Fruit fly (Drosophila melanogaster) whole organism, embryonic: Measurements from ENCODE around the gene CG44437.

Source experiments
- B-H2 ChIP-seq: fragments of 200-800 bp; sonication (Bioruptor generic); optimal IDR thresholded peaks from 2 replicates; lab custom pipeline; 2018; ENCODE audit warnings: missing biosample characterization, mild to moderate bottlenecking, missing genetic modification characterization
- Bdp1 ChIP-seq: fragments of 200-800 bp; sonication (Bioruptor generic); optimal IDR thresholded peaks from 3 replicates; lab custom pipeline; 2016; ENCODE audit warnings: missing biosample characterization, missing genetic modification characterization
- CG10274 ChIP-seq: fragments of 200-800 bp; sonication (Bioruptor generic); optimal IDR thresholded peaks from 3 replicates; lab custom pipeline; 2017; ENCODE audit warnings: missing biosample characterization, mild to moderate bottlenecking, missing genetic modification characterization
- CG10321 ChIP-seq: fragments of 200-800 bp; sonication (Bioruptor generic); IDR thresholded peaks from 2 replicates; pipeline ENCODE4 v1.3.6; 2022; ENCODE audit warnings: missing biosample characterization, missing genetic modification characterization
- CG13296 ChIP-seq: fragments of 200-800 bp; sonication (Bioruptor generic); optimal IDR thresholded peaks from 3 replicates; lab custom pipeline; 2018; ENCODE audit warnings: missing biosample characterization, mild to moderate bottlenecking, missing genetic modification characterization
- CG15269 ChIP-seq: fragments of 200-800 bp; sonication (Bioruptor generic); optimal IDR thresholded peaks from 2 replicates; lab custom pipeline; 2018; ENCODE audit warnings: missing biosample characterization, mild to moderate bottlenecking, missing genetic modification characterization, moderate library complexity
- CG1647 ChIP-seq: fragments of 200-800 bp; sonication (Bioruptor generic); optimal IDR thresholded peaks from 3 replicates; lab custom pipeline; 2016; ENCODE audit warnings: missing biosample characterization, missing genetic modification characterization
- CG17385 ChIP-seq: fragments of 200-800 bp; sonication (Bioruptor generic); optimal IDR thresholded peaks from 3 replicates; lab custom pipeline; 2018; ENCODE audit warnings: missing biosample characterization, mild to moderate bottlenecking, missing genetic modification characterization
- CG18476 ChIP-seq: fragments of 200-800 bp; sonication (Bioruptor generic); optimal IDR thresholded peaks from 2 replicates; lab custom pipeline; 2016; ENCODE audit warnings: missing biosample characterization, mild to moderate bottlenecking, missing genetic modification characterization
- CG2116 ChIP-seq: fragments of 200-800 bp; sonication (Bioruptor generic); optimal IDR thresholded peaks from 3 replicates; lab custom pipeline; 2018; ENCODE audit warnings: missing biosample characterization, mild to moderate bottlenecking, missing genetic modification characterization
- CG30020 ChIP-seq: fragments of 200-800 bp; optimal IDR thresholded peaks from 2 replicates; lab custom pipeline; 2019; ENCODE audit warnings: missing biosample characterization, mild to moderate bottlenecking, missing genetic modification characterization, moderate library complexity
- CG31224 ChIP-seq: fragments of 200-800 bp; sonication (Bioruptor generic); IDR thresholded peaks from 2 replicates; pipeline ENCODE4 v1.3.6; 2022; ENCODE audit warnings: missing biosample characterization, missing genetic modification characterization
- CG31365 ChIP-seq: fragments of 200-800 bp; sonication (Bioruptor generic); optimal IDR thresholded peaks from 2 replicates; lab custom pipeline; 2018; ENCODE audit warnings: missing biosample characterization, mild to moderate bottlenecking, missing genetic modification characterization
- CG3838 ChIP-seq: fragments of 200-800 bp; sonication (Bioruptor generic); optimal IDR thresholded peaks from 3 replicates; lab custom pipeline; 2016; ENCODE audit warnings: missing biosample characterization, missing genetic modification characterization
- CG4730 ChIP-seq: fragments of 200-800 bp; sonication (Bioruptor generic); IDR thresholded peaks from 2 replicates; pipeline ENCODE4 v1.3.6; 2022; ENCODE audit warnings: missing biosample characterization, missing genetic modification characterization
- CG6254 ChIP-seq: fragments of 200-800 bp; sonication (Bioruptor generic); optimal IDR thresholded peaks from 3 replicates; lab custom pipeline; 2017; ENCODE audit warnings: mild to moderate bottlenecking, missing biosample characterization, missing genetic modification reagents, missing genetic modification characterization
- CG7271 ChIP-seq: fragments of 200-800 bp; sonication (Bioruptor generic); optimal IDR thresholded peaks from 2 replicates; lab custom pipeline; 2018; ENCODE audit warnings: missing biosample characterization, mild to moderate bottlenecking, missing genetic modification characterization, moderate library complexity
- CG7372 ChIP-seq: fragments of 200-800 bp; sonication (Bioruptor generic); IDR thresholded peaks from 2 replicates; pipeline ENCODE4 v1.3.6; 2022; ENCODE audit warnings: missing biosample characterization, missing genetic modification characterization
- CG7839 ChIP-seq: fragments of 200-800 bp; sonication (Bioruptor generic); optimal IDR thresholded peaks from 3 replicates; lab custom pipeline; 2018; ENCODE audit warnings: missing biosample characterization, mild to moderate bottlenecking, missing genetic modification characterization, moderate library complexity
- CkIIα-i1 ChIP-seq: fragments of 200-800 bp; sonication (Bioruptor generic); IDR thresholded peaks from 2 replicates; pipeline ENCODE4 v1.3.6; 2022; ENCODE audit warnings: missing biosample characterization, missing genetic modification characterization
- Fer3 ChIP-seq: fragments of 200-800 bp; sonication (Bioruptor generic); optimal IDR thresholded peaks from 2 replicates; lab custom pipeline; 2018; ENCODE audit warnings: missing biosample characterization, mild to moderate bottlenecking, missing genetic modification characterization, moderate library complexity
- Hr78 ChIP-seq, 2 experiments: fragments of 200-800 bp in 1 of 2; fragments of >200 bp in 1 of 2; sonication (Bioruptor generic) in 1 of 2; optimal IDR thresholded peaks; 2 replicates each; lab custom pipeline; 2017 to 2019; ENCODE audit warnings: missing biosample characterization in 2 of 2, missing genetic modification characterization in 2 of 2, mild to moderate bottlenecking in 1 of 2, moderate library complexity in 1 of 2
- Hsf ChIP-seq: fragments of 200-800 bp; sonication (Bioruptor generic); optimal IDR thresholded peaks from 3 replicates; lab custom pipeline; 2016; ENCODE audit warnings: missing biosample characterization, missing genetic modification characterization
- Nf-YC ChIP-seq: fragments of 200-800 bp; optimal IDR thresholded peaks from 3 replicates; lab custom pipeline; 2019; ENCODE audit warnings: missing biosample characterization, mild to moderate bottlenecking, missing genetic modification characterization, moderate library complexity
- Xrp1 ChIP-seq: fragments of 200-800 bp; sonication (Bioruptor generic); IDR thresholded peaks from 2 replicates; pipeline ENCODE4 v1.3.6; 2022; ENCODE audit warnings: missing biosample characterization, missing genetic modification characterization
- ac ChIP-seq: fragments of 200-800 bp; sonication (Bioruptor generic); optimal IDR thresholded peaks from 3 replicates; lab custom pipeline; 2017; ENCODE audit warnings: missing biosample characterization, mild to moderate bottlenecking, missing genetic modification characterization
- amos ChIP-seq: fragments of 200-800 bp; sonication (Bioruptor generic); IDR thresholded peaks from 2 replicates; pipeline ENCODE4 v1.3.6; 2022; ENCODE audit warnings: missing biosample characterization, missing genetic modification characterization; ENCODE audit not compliant: partially characterized antibody
- bcd ChIP-seq: fragments of 200-800 bp; sonication (Bioruptor generic); optimal IDR thresholded peaks from 2 replicates; lab custom pipeline; 2017; ENCODE audit warnings: missing biosample characterization, mild to moderate bottlenecking, missing genetic modification characterization
- dimm ChIP-seq: fragments of 200-800 bp; sonication (Bioruptor generic); IDR thresholded peaks from 2 replicates; pipeline ENCODE4 v1.3.6; 2022; ENCODE audit warnings: missing biosample characterization, missing genetic modification characterization
- gfzf ChIP-seq: fragments of 200-800 bp; sonication (Bioruptor generic); optimal IDR thresholded peaks from 2 replicates; lab custom pipeline; 2016; ENCODE audit warnings: missing biosample characterization, mild to moderate bottlenecking, missing genetic modification characterization, moderate library complexity
- grau ChIP-seq: fragments of 200-800 bp; optimal IDR thresholded peaks from 3 replicates; lab custom pipeline; 2019; ENCODE audit warnings: missing biosample characterization, mild to moderate bottlenecking, missing genetic modification characterization, moderate library complexity
- grn ChIP-seq: fragments of 200-800 bp; sonication (Bioruptor generic); optimal IDR thresholded peaks from 3 replicates; lab custom pipeline; 2017; ENCODE audit warnings: missing biosample characterization, missing genetic modification characterization
- gt ChIP-seq: fragments of 200-800 bp; sonication (Bioruptor generic); IDR thresholded peaks from 2 replicates; pipeline ENCODE4 v1.3.6; 2022; ENCODE audit warnings: missing biosample characterization, missing genetic modification characterization
- hbn ChIP-seq: fragments of 200-800 bp; sonication (Bioruptor generic); IDR thresholded peaks from 2 replicates; pipeline ENCODE4 v1.3.6; 2022; ENCODE audit warnings: missing biosample characterization, missing genetic modification characterization; ENCODE audit not compliant: partially characterized antibody
- ken ChIP-seq: fragments of 200-800 bp; sonication (Bioruptor generic); IDR thresholded peaks from 3 replicates; pipeline ENCODE4 v1.3.6; 2022; ENCODE audit warnings: missing biosample characterization, missing genetic modification characterization
- knrl ChIP-seq: fragments of 200-800 bp; sonication (Bioruptor generic); IDR thresholded peaks from 3 replicates; pipeline ENCODE4 v1.3.6; 2022; ENCODE audit warnings: missing biosample characterization, missing genetic modification characterization; ENCODE audit not compliant: partially characterized antibody
- nom ChIP-seq: fragments of 200-800 bp; sonication (Bioruptor generic); optimal IDR thresholded peaks from 2 replicates; lab custom pipeline; 2017; ENCODE audit warnings: missing biosample characterization, missing genetic modification characterization, mild to moderate bottlenecking, moderate library complexity, missing genetic modification reagents
- odd ChIP-seq: fragments of 200-800 bp; sonication (Bioruptor generic); optimal IDR thresholded peaks from 2 replicates; lab custom pipeline; 2017; ENCODE audit warnings: missing biosample characterization, mild to moderate bottlenecking, missing genetic modification characterization
- phol ChIP-seq: fragments of 200-800 bp; sonication (Bioruptor generic); optimal IDR thresholded peaks from 3 replicates; lab custom pipeline; 2018; ENCODE audit warnings: missing biosample characterization, mild to moderate bottlenecking, missing genetic modification characterization, moderate library complexity
- pros ChIP-seq: fragments of 200-800 bp; sonication (Bioruptor generic); optimal IDR thresholded peaks from 3 replicates; lab custom pipeline; 2019; ENCODE audit warnings: missing biosample characterization, mild to moderate bottlenecking, missing genetic modification characterization, moderate library complexity
- pzg ChIP-seq: fragments of 200-800 bp; sonication (Bioruptor generic); optimal IDR thresholded peaks from 3 replicates; lab custom pipeline; 2018; ENCODE audit warnings: missing biosample characterization, mild to moderate bottlenecking, missing genetic modification characterization, moderate library complexity
- ranshi ChIP-seq: fragments of 200-800 bp; sonication (Bioruptor generic); IDR thresholded peaks from 2 replicates; pipeline ENCODE4 v1.3.6; 2022; ENCODE audit warnings: missing biosample characterization, missing genetic modification characterization
- sd ChIP-seq: fragments of 200-800 bp; sonication (Bioruptor generic); optimal IDR thresholded peaks from 3 replicates; lab custom pipeline; 2018; ENCODE audit warnings: missing biosample characterization, mild to moderate bottlenecking, missing genetic modification characterization, moderate library complexity
- sna ChIP-seq: fragments of 200-800 bp; sonication (Bioruptor generic); IDR thresholded peaks from 2 replicates; pipeline ENCODE4 v1.3.6; 2022; ENCODE audit warnings: missing biosample characterization, missing genetic modification characterization; ENCODE audit not compliant: partially characterized antibody
- sob ChIP-seq: fragments of 200-800 bp; sonication (Bioruptor generic); IDR thresholded peaks from 2 replicates; pipeline ENCODE4 v1.3.6; 2022; ENCODE audit warnings: missing biosample characterization, missing genetic modification characterization
- ssp ChIP-seq: fragments of 200-800 bp; sonication (Bioruptor generic); IDR thresholded peaks from 2 replicates; pipeline ENCODE4 v1.3.6; 2022; ENCODE audit warnings: missing biosample characterization, missing genetic modification characterization
- trem ChIP-seq: fragments of 200-800 bp; optimal IDR thresholded peaks from 3 replicates; lab custom pipeline; 2019; ENCODE audit warnings: missing biosample characterization, mild to moderate bottlenecking, missing genetic modification characterization, moderate library complexity

The CG44437 gene

DNA sequence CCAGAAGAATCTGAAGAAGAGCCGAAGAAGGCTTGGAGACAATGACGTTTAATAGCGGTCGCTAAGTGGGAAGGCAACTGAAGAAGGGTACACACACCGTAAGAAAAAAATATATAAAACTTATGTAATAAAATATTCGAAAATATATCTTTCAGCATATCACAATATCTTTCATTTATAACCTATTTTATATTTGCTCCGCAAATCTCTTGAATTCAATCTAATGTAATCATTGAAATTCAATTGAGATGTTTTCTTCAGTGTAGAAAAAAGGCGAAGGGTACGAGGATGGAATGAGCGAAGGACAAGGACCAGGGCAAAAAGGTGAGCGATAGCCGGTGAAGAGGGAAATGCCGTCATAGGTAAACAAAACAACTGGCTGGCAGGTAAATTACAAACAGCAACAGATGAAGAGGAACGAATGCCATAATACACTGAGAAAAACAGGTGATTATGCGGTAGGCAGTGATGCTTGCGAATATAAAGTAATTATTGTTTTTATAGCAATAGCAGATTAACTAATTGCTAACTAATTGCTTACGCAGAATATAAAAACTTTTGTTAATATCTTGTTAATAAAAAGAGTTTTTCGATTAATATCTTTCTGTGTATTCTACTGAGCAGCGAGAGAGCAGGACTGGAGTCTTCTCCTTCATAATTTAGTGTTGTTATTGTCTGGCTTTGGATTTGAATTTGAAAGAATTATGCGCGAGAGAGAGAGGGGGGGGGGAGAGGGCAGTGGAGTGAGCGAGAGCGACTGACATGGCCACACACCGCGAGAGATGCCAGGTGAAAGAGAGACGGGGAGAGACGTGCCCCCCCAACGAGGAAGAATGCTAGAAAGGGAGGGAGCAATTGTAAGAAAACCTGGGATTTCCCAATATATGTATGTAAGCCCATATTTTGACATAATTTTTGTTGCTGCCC lies 32.0 kb upstream of the CG44437 start (continued):
- peak; percentile 89 for TF ChIP-seq CG7839
- peak; percentile 39 for TF ChIP-seq CG3838 (GFP tag; lab: Kevin White, UChicago)
- TF ChIP-seq CG13296 (GFP tag; lab: Kevin White, UChicago), result peak; percentile 65
- TF ChIP-seq Hsf (GFP tag; lab: Kevin White, UChicago), result peak; percentile 84
- peak; percentile 62 for TF ChIP-seq CG1647
- TF ChIP-seq amos (GFP tag; lab: Robert Waterston, UW), result no peak
- peak; percentile 80 for TF ChIP-seq ken (GFP tag; lab: Robert Waterston, UW)
- TF ChIP-seq sd (tag; lab: Kevin White, UChicago), result peak; percentile 10
- peak; percentile 56 for TF ChIP-seq Fer3 (tag; lab: Kevin White, UChicago)
- peak; percentile 57; the same call in 1 of the 2 replicates for TF ChIP-seq dimm (GFP tag; lab: Robert Waterston, UW)
- TF ChIP-seq gt (GFP tag; lab: Robert Waterston, UW), result peak; percentile 65
- peak; percentile 92 for TF ChIP-seq nom (GFP tag; lab: Kevin White, UChicago)
- 0 out of 2 replicates have a peak, but pooled peaks have one; percentile 22 for TF ChIP-seq CG10321 (GFP tag; lab: Robert Waterston, UW)
- TF ChIP-seq CG17385 (GFP tag; lab: Kevin White, UChicago), result peak; percentile 69
- TF ChIP-seq B-H2 (GFP tag; lab: Kevin White, UChicago), result no peak
- TF ChIP-seq sob (GFP tag; lab: Robert Waterston, UW), result peak; percentile 86
- peak; percentile 70 for TF ChIP-seq CG15269
- peak; percentile 45 for TF ChIP-seq Bdp1 (GFP tag; lab: Kevin White, UChicago)
- peak; percentile 92 for TF ChIP-seq trem
- no peak for TF ChIP-seq hbn (GFP tag; lab: Robert Waterston, UW)
- peak; percentile 74 for TF ChIP-seq ssp (GFP tag; lab: Robert Waterston, UW)
- TF ChIP-seq Xrp1 (GFP tag; lab: Robert Waterston, UW), result peak; percentile 91
- TF ChIP-seq pzg (GFP tag; lab: Kevin White, UChicago), result no peak
- TF ChIP-seq CG7271 (tag; lab: Kevin White, UChicago), result peak; percentile 89
- peak; percentile 68 for TF ChIP-seq CG30020 (tag; lab: Kevin White, UChicago)
- peak; percentile 84 for TF ChIP-seq ac
- TF ChIP-seq grn (GFP tag; lab: Kevin White, UChicago), result peak; percentile 0
- peak; percentile 81 for TF ChIP-seq CG4730 (GFP tag; lab: Robert Waterston, UW)
- TF ChIP-seq CG31365 (tag; lab: Kevin White, UChicago), result no peak
- TF ChIP-seq CG31224 (GFP tag; lab: Robert Waterston, UW), result peak; percentile 69
- peak; percentile 45; the same call in 1 of the 2 replicates for TF ChIP-seq CG7372 (GFP tag; lab: Robert Waterston, UW)
- peak in 1 of 2 experiments; percentile 39 for TF ChIP-seq Hr78 (GFP tag; optimal IDR thresholded peaks at IDR 0.05; lab: Kevin White, UChicago)
- no peak for TF ChIP-seq knrl
- peak; percentile 78 for TF ChIP-seq CG6254
- peak; percentile 61 for TF ChIP-seq grau
- peak; percentile 20 for TF ChIP-seq Nf-YC
- TF ChIP-seq CkIIα-i1 (GFP tag; lab: Robert Waterston, UW), result no peak
- TF ChIP-seq pros (GFP tag; lab: Kevin White, UChicago), result peak; percentile 62
- peak; percentile 56 for TF ChIP-seq CG10274 (GFP tag; lab: Kevin White, UChicago)
- TF ChIP-seq odd (GFP tag; lab: Kevin White, UChicago), result peak; percentile 46
- no peak for TF ChIP-seq gfzf (GFP tag; lab: Kevin White, UChicago)
- TF ChIP-seq CG18476 (GFP tag; lab: Kevin White, UChicago), result peak; percentile 80
- peak; percentile 86 for TF ChIP-seq bcd
- TF ChIP-seq phol (tag; lab: Kevin White, UChicago), result peak; percentile 91
- peak; percentile 78 for TF ChIP-seq ranshi (GFP tag; lab: Robert Waterston, UW)
- no peak for TF ChIP-seq sna (GFP tag; lab: Robert Waterston, UW)
- TF ChIP-seq CG2116 (GFP tag; lab: Kevin White, UChicago), result peak; percentile 35
